Worm (Caenorhabditis elegans) whole organism, L1 larva: ENCODE measurements around the gene fbxb-50.

Experiments used
- C04F5.9 ChIP-seq: sonication (generic microtip); optimal IDR thresholded peaks from 2 replicates; lab custom pipeline; 2016; ENCODE audit warnings: missing genetic modification characterization, missing compliant biosample characterization
- C16A3.4 ChIP-seq: fragments of 150-350 bp; optimal IDR thresholded peaks from 2 replicates; lab custom pipeline; 2014; ENCODE audit warnings: missing biosample characterization, missing genetic modification characterization
- alr-1 ChIP-seq: fragments of 200-800 bp; sonication (Bioruptor generic); optimal IDR thresholded peaks from 2 replicates; lab custom pipeline; 2018; ENCODE audit warnings: borderline replicate concordance, mild to moderate bottlenecking, missing genetic modification characterization, missing compliant biosample characterization
- ceh-82 ChIP-seq, 3 experiments: fragments of 150-350 bp in 1 of 3; sonication (generic microtip) in 2 of 3; optimal IDR thresholded peaks; 2 replicates each; lab custom pipeline; 2014 to 2017; ENCODE audit warnings: missing biosample characterization in 3 of 3, missing genetic modification characterization in 3 of 3
- ceh-90 ChIP-seq: sonication (generic microtip); optimal IDR thresholded peaks from 2 replicates; lab custom pipeline; 2016; ENCODE audit warnings: missing genetic modification characterization, missing compliant biosample characterization
- dpl-1 ChIP-seq, 3 experiments: fragments of 150-350 bp in 2 of 3; sonication (generic microtip) in 1 of 3; optimal IDR thresholded peaks; 2 replicates each; lab custom pipeline; 2014 to 2017; ENCODE audit warnings: missing biosample characterization in 3 of 3, missing genetic modification characterization in 3 of 3, missing genetic modification reagents in 3 of 3
- efl-1 ChIP-seq, 4 experiments: fragments of 150-350 bp; optimal IDR thresholded peaks in 3 of 4; peaks in 1 of 4; 1 replicate in 1 of 4; 2 replicates in 3 of 4; lab custom pipeline; 2014; ENCODE audit warnings: missing biosample characterization in 2 of 4, missing genetic modification characterization in 2 of 4, missing genetic modification reagents in 2 of 4
- efl-3 ChIP-seq: fragments of 200-800 bp; sonication (Bioruptor generic); optimal IDR thresholded peaks from 2 replicates; lab custom pipeline; 2018; ENCODE audit warnings: mild to moderate bottlenecking, missing genetic modification characterization, missing compliant biosample characterization
- egl-27 ChIP-seq, 2 experiments: fragments of 150-350 bp in 1 of 2; sonication (generic microtip); optimal IDR thresholded peaks; 3 replicates each; lab custom pipeline; 2017 to 2018; ENCODE audit warnings: missing biosample characterization in 2 of 2, missing genetic modification characterization in 2 of 2, missing genetic modification reagents in 2 of 2
- elt-2 ChIP-seq: sonication (generic microtip); optimal IDR thresholded peaks from 2 replicates; lab custom pipeline; 2016; ENCODE audit warnings: missing genetic modification characterization, mild to moderate bottlenecking, inconsistent platforms, missing compliant biosample characterization, missing genetic modification reagents
- elt-3 ChIP-seq, 6 experiments: fragments of 150-350 bp in 1 of 6; sonication (generic microtip); optimal IDR thresholded peaks; 2 replicates each; lab custom pipeline; 2017 to 2018; ENCODE audit warnings: missing biosample characterization in 6 of 6, missing genetic modification characterization in 6 of 6, inconsistent platforms in 1 of 6
- fkh-10 ChIP-seq: sonication (generic microtip); optimal IDR thresholded peaks from 2 replicates; lab custom pipeline; 2017; ENCODE audit warnings: missing biosample characterization, missing genetic modification reagents, missing genetic modification characterization
- fkh-4 ChIP-seq: sonication (generic microtip); optimal IDR thresholded peaks from 2 replicates; lab custom pipeline; 2016; ENCODE audit warnings: missing compliant biosample characterization, missing genetic modification characterization, borderline replicate concordance
- fkh-8 ChIP-seq: sonication (generic microtip); optimal IDR thresholded peaks from 2 replicates; lab custom pipeline; 2016; ENCODE audit warnings: mild to moderate bottlenecking, missing genetic modification characterization, missing compliant biosample characterization
- hlh-4 ChIP-seq: sonication (generic microtip); optimal IDR thresholded peaks from 2 replicates; lab custom pipeline; 2016; ENCODE audit warnings: mild to moderate bottlenecking, missing genetic modification characterization, missing compliant biosample characterization
- lin-14 ChIP-seq: fragments of 200-800 bp; sonication (Bioruptor generic); optimal IDR thresholded peaks from 2 replicates; lab custom pipeline; 2018; ENCODE audit warnings: mild to moderate bottlenecking, missing genetic modification characterization, moderate library complexity, missing compliant biosample characterization
- lin-15B ChIP-seq: fragments of 150-350 bp; sonication (generic microtip); optimal IDR thresholded peaks from 3 replicates; lab custom pipeline; 2014; ENCODE audit warnings: missing biosample characterization, missing genetic modification characterization
- lsy-2 ChIP-seq, 2 experiments: fragments of 150-350 bp; optimal IDR thresholded peaks; 2 replicates each; lab custom pipeline; 2014; ENCODE audit warnings: missing biosample characterization in 2 of 2, missing genetic modification characterization in 2 of 2
- mdl-1 ChIP-seq, 2 experiments: fragments of 150-350 bp; optimal IDR thresholded peaks; 2 replicates each; lab custom pipeline; 2014 to 2017; ENCODE audit warnings: missing biosample characterization in 2 of 2, missing genetic modification characterization in 2 of 2, inconsistent platforms in 1 of 2
- mef-2 ChIP-seq: fragments of 150-350 bp; optimal IDR thresholded peaks from 2 replicates; lab custom pipeline; 2014; ENCODE audit warnings: missing biosample characterization, missing genetic modification characterization
- nhr-11 ChIP-seq: fragments of 150-350 bp; optimal IDR thresholded peaks from 2 replicates; lab custom pipeline; 2014; ENCODE audit warnings: missing biosample characterization, missing genetic modification characterization
- nhr-47 ChIP-seq: sonication (generic microtip); optimal IDR thresholded peaks from 2 replicates; lab custom pipeline; 2016; ENCODE audit warnings: mild to moderate bottlenecking, missing genetic modification characterization, moderate library complexity, missing compliant biosample characterization
- pqm-1 ChIP-seq: sonication (generic microtip); optimal IDR thresholded peaks from 3 replicates; lab custom pipeline; 2017; ENCODE audit warnings: missing biosample characterization, missing genetic modification characterization
- snu-23 ChIP-seq: sonication (generic microtip); optimal IDR thresholded peaks from 2 replicates; lab custom pipeline; 2016; ENCODE audit warnings: missing genetic modification characterization, missing compliant biosample characterization
- sup-37 ChIP-seq: fragments of 200-800 bp; sonication (Bioruptor generic); optimal IDR thresholded peaks from 2 replicates; lab custom pipeline; 2018; ENCODE audit warnings: mild to moderate bottlenecking, missing genetic modification characterization, missing compliant biosample characterization
- swsn-7 ChIP-seq: sonication (generic microtip); optimal IDR thresholded peaks from 2 replicates; lab custom pipeline; 2016; ENCODE audit warnings: missing genetic modification characterization, missing compliant biosample characterization
- tlp-1 ChIP-seq: fragments of 150-350 bp; optimal IDR thresholded peaks from 2 replicates; lab custom pipeline; 2014; ENCODE audit warnings: missing biosample characterization, missing genetic modification characterization
- unc-130 ChIP-seq: fragments of 150-350 bp; optimal IDR thresholded peaks from 2 replicates; lab custom pipeline; 2017; ENCODE audit warnings: missing biosample characterization, missing genetic modification characterization, inconsistent platforms
- unc-62 ChIP-seq: fragments of 150-350 bp; optimal IDR thresholded peaks from 2 replicates; lab custom pipeline; 2014; ENCODE audit warnings: missing biosample characterization, missing genetic modification reagents, missing genetic modification characterization

fbxb-50 gene

DNA sequence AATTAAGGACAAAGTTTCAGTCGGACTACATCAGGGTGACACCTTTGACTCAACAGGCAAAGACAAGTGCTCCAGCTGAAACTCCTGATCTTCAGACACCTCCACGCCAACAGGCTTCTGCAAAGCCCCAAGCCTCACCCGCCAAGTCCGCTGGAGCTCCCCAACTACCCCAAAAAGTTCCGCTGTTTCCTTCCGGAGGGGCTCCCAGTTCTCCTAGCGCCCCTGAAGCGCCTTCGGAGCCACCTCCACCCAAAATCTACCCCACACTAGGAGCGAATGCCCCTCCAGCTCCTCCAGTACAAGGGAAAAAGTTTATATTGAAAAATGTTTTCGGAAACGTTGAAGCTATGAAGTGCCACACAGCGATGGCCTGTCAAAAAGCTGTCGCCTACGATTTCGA lies 46.8 kb downstream of the fbxb-50 start:
- TF ChIP-seq elt-2 (tag; lab: Kevin White, UChicago) (no peak), unc-62 (GFP tag; lab: Kevin White, UChicago) (no peak), snu-23 (GFP tag; lab: Kevin White, UChicago) (no peak), hlh-4 (no peak), elt-3 (tag; optimal IDR thresholded peaks at IDR 0.05; lab: Kevin White, UChicago) (no peak), fkh-8 (tag; lab: Kevin White, UChicago) (no peak), fkh-4 (tag; lab: Kevin White, UChicago) (no peak), efl-1 (optimal IDR thresholded peaks at IDR 0.05; lab: Kevin White, UChicago) (no peak), efl-1 (GFP tag; optimal IDR thresholded peaks at IDR 0.05 in 1 of 2; lab: Kevin White, UChicago) (no peak), C16A3.4 (no peak), C04F5.9 (no peak), nhr-11 (tag; lab: Kevin White, UChicago) (no peak), sup-37 (no peak), swsn-7 (tag; lab: Kevin White, UChicago) (no peak), tlp-1 (no peak), pqm-1 (tag; lab: Kevin White, UChicago) (no peak), nhr-47 (tag; lab: Kevin White, UChicago) (no peak), fkh-10 (GFP tag; lab: Kevin White, UChicago) (no peak), alr-1 (tag; lab: Kevin White, UChicago) (no peak), lsy-2 (tag; optimal IDR thresholded peaks at IDR 0.05; lab: Kevin White, UChicago) (no peak)

- TF ChIP-seq lin-15B (tag; lab: Kevin White, UChicago) = no peak
- no peak for TF ChIP-seq mef-2 (tag; lab: Kevin White, UChicago)
- TF ChIP-seq ceh-90 (tag; lab: Kevin White, UChicago) = no peak
- TF ChIP-seq lin-14 = no peak
- TF ChIP-seq mdl-1 (tag; optimal IDR thresholded peaks at IDR 0.05; lab: Kevin White, UChicago) = no peak
- no peak for TF ChIP-seq C16A3.4
- no peak for TF ChIP-seq pqm-1 (tag; lab: Kevin White, UChicago)
- TF ChIP-seq sup-37 = no peak
- no peak for TF ChIP-seq dpl-1 (GFP tag; optimal IDR thresholded peaks at IDR 0.05; lab: Kevin White, UChicago)
- TF ChIP-seq, all 84 proteins: peak for 0
Observed at ce11 chrII:1605010-1605409, 48.8 kb downstream of the fbxb-50 start.

- no peak for TF ChIP-seq hlh-4
- TF ChIP-seq ceh-82 (tag; optimal IDR thresholded peaks at IDR 0.05; lab: Kevin White, UChicago) = no peak
- no peak for TF ChIP-seq C16A3.4
- TF ChIP-seq unc-130 = no peak
- TF ChIP-seq egl-27 (tag; optimal IDR thresholded peaks at IDR 0.05; lab: Kevin White, UChicago) = no peak
- TF ChIP-seq unc-62 (GFP tag; lab: Kevin White, UChicago) = no peak
- TF ChIP-seq efl-3 = no peak
Observed at ce11 chrII:1606079-1606478, 49.8 kb downstream of the fbxb-50 start, which contains the start of gene bath-33. Gene bath-33 (minus strand): TSS chrII:1606179.
